Worm (Caenorhabditis elegans): ENCODE results near the gene ZK105.14.

ce11 chrV:7742485-7742959 lies 20.7 kb upstream of the ZK105.14 start, which contains the start of gene fbxl-5:
- no peak for TF ChIP-seq med-1 (GFP tag; optimal IDR thresholded peaks at IDR 0.05; ENCODE audit: insufficient read depth)
- TF ChIP-seq cog-1 (tag; optimal IDR thresholded peaks at IDR 0.05): no peak
- TF ChIP-seq ztf-23 (GFP tag; IDR thresholded peaks at IDR 0.05): no peak
- no peak for TF ChIP-seq klf-2 (GFP tag; conservative IDR thresholded peaks at IDR 0.05)
- TF ChIP-seq ref-1 (GFP tag; conservative IDR thresholded peaks at IDR 0.05): no peak
- no peak for TF ChIP-seq flt-1 (GFP tag; IDR thresholded peaks at IDR 0.05)
- no peak for TF ChIP-seq T22C8.4 (GFP tag; IDR thresholded peaks at IDR 0.05)
- no peak for TF ChIP-seq tab-1 (GFP tag; IDR thresholded peaks at IDR 0.05)
- no peak for TF ChIP-seq ztf-29 (GFP tag; IDR thresholded peaks at IDR 0.05)
